Fruit fly (Drosophila melanogaster) whole organism, embryonic: Measurements from ENCODE around the gene tmod.

Source experiments
- Adf1 ChIP-seq: fragments of 200-800 bp; sonication (Bioruptor generic); IDR thresholded peaks from 2 replicates; pipeline ENCODE4 v1.3.6; 2022; ENCODE audit warnings: missing biosample characterization, missing genetic modification characterization
- Antp ChIP-seq: fragments of 200-800 bp; sonication (Bioruptor generic); optimal IDR thresholded peaks from 3 replicates; lab custom pipeline; 2016; ENCODE audit warnings: missing biosample characterization, missing genetic modification characterization
- Awh ChIP-seq: fragments of 200-800 bp; sonication (Bioruptor generic); IDR thresholded peaks from 2 replicates; pipeline ENCODE4, ENCODE4 v1.3.6; 2022; ENCODE audit warnings: missing biosample characterization, missing genetic modification characterization
- Bdp1 ChIP-seq: fragments of 200-800 bp; sonication (Bioruptor generic); optimal IDR thresholded peaks from 3 replicates; lab custom pipeline; 2016; ENCODE audit warnings: missing biosample characterization, missing genetic modification characterization
- Blimp-1 ChIP-seq: fragments of 200-800 bp; sonication (Bioruptor generic); optimal IDR thresholded peaks from 3 replicates; lab custom pipeline; 2018; ENCODE audit warnings: missing biosample characterization, missing genetic modification characterization, mild to moderate bottlenecking, moderate library complexity, missing genetic modification reagents
- Bteb2 ChIP-seq: fragments of 200-800 bp; sonication (Bioruptor generic); optimal IDR thresholded peaks from 2 replicates; lab custom pipeline; 2016; ENCODE audit warnings: missing biosample characterization, missing genetic modification characterization
- CG11560 ChIP-seq: fragments of 200-800 bp; sonication (Bioruptor generic); IDR thresholded peaks from 3 replicates; pipeline ENCODE4 v1.3.6; 2022; ENCODE audit warnings: missing biosample characterization, missing genetic modification characterization
- CG13287 ChIP-seq: fragments of 200-800 bp; sonication (Bioruptor generic); IDR thresholded peaks from 2 replicates; pipeline ENCODE4 v1.3.6; 2022; ENCODE audit warnings: missing biosample characterization, missing genetic modification characterization; ENCODE audit not compliant: partially characterized antibody
- CG14965 ChIP-seq: fragments of 200-800 bp; sonication (Bioruptor generic); optimal IDR thresholded peaks from 2 replicates; lab custom pipeline; 2016; ENCODE audit warnings: missing biosample characterization, missing genetic modification characterization, borderline replicate concordance
- CG15269 ChIP-seq: fragments of 200-800 bp; sonication (Bioruptor generic); optimal IDR thresholded peaks from 2 replicates; lab custom pipeline; 2018; ENCODE audit warnings: missing biosample characterization, mild to moderate bottlenecking, missing genetic modification characterization, moderate library complexity
- CG16779 ChIP-seq: fragments of 200-800 bp; sonication (Bioruptor generic); IDR thresholded peaks from 2 replicates; pipeline ENCODE4 v1.3.6; 2022; ENCODE audit warnings: missing biosample characterization, missing genetic modification characterization
- CG17385 ChIP-seq: fragments of 200-800 bp; sonication (Bioruptor generic); optimal IDR thresholded peaks from 3 replicates; lab custom pipeline; 2018; ENCODE audit warnings: missing biosample characterization, mild to moderate bottlenecking, missing genetic modification characterization
- CG1832 ChIP-seq: fragments of 200-800 bp; sonication (Bioruptor generic); optimal IDR thresholded peaks from 2 replicates; lab custom pipeline; 2017; ENCODE audit warnings: missing biosample characterization, mild to moderate bottlenecking, missing genetic modification characterization, inconsistent platforms
- CG34224 ChIP-seq: fragments of 200-800 bp; sonication (Bioruptor generic); IDR thresholded peaks from 3 replicates; pipeline ENCODE4 v1.3.6; 2022; ENCODE audit warnings: missing biosample characterization, missing genetic modification characterization; ENCODE audit not compliant: partially characterized antibody
- CG4707 ChIP-seq: fragments of 200-800 bp; sonication (Bioruptor generic); optimal IDR thresholded peaks from 2 replicates; lab custom pipeline; 2018; ENCODE audit warnings: missing biosample characterization, mild to moderate bottlenecking, missing genetic modification characterization, moderate library complexity
- CG7357 ChIP-seq: fragments of 200-800 bp; sonication (Bioruptor generic); IDR thresholded peaks from 3 replicates; pipeline ENCODE4 v1.3.6; 2022; ENCODE audit warnings: missing biosample characterization, missing genetic modification characterization
- CG8089 ChIP-seq: fragments of 200-800 bp; sonication (Bioruptor generic); optimal IDR thresholded peaks from 3 replicates; lab custom pipeline; 2016; ENCODE audit warnings: missing biosample characterization, missing genetic modification characterization
- CG8924 ChIP-seq: fragments of 200-800 bp; optimal IDR thresholded peaks from 3 replicates; lab custom pipeline; 2019; ENCODE audit warnings: missing biosample characterization, mild to moderate bottlenecking, missing genetic modification characterization, moderate library complexity
- CG9727 ChIP-seq: fragments of 200-800 bp; sonication (Bioruptor generic); optimal IDR thresholded peaks from 3 replicates; lab custom pipeline; 2017; ENCODE audit warnings: missing biosample characterization, mild to moderate bottlenecking, missing genetic modification characterization
- Drgx ChIP-seq: fragments of 200-800 bp; sonication (Bioruptor generic); IDR thresholded peaks from 2 replicates; pipeline ENCODE4 v1.3.6; 2022; ENCODE audit warnings: missing biosample characterization, missing genetic modification characterization
- Gug ChIP-seq: fragments of 200-800 bp; sonication (Bioruptor generic); IDR thresholded peaks from 4 replicates; pipeline ENCODE4 v1.3.6; 2022; ENCODE audit warnings: missing biosample characterization, missing genetic modification characterization
- Hsf ChIP-seq: fragments of 200-800 bp; sonication (Bioruptor generic); optimal IDR thresholded peaks from 3 replicates; lab custom pipeline; 2016; ENCODE audit warnings: missing biosample characterization, missing genetic modification characterization
- Jarid2 ChIP-seq: fragments of 200-800 bp; sonication (Bioruptor generic); optimal IDR thresholded peaks from 3 replicates; lab custom pipeline; 2017; ENCODE audit warnings: mild to moderate bottlenecking, missing biosample characterization, missing genetic modification reagents, missing genetic modification characterization
- Lhr ChIP-seq: fragments of 200-800 bp; sonication (Bioruptor generic); optimal IDR thresholded peaks from 3 replicates; lab custom pipeline; 2017; ENCODE audit warnings: mild to moderate bottlenecking, missing biosample characterization, missing genetic modification reagents, missing genetic modification characterization
- Mrtf ChIP-seq: fragments of 200-800 bp; sonication (Bioruptor generic); IDR thresholded peaks from 3 replicates; pipeline ENCODE4 v1.3.6; 2022; ENCODE audit warnings: missing biosample characterization, missing genetic modification characterization
- NfI ChIP-seq: fragments of 200-800 bp; sonication (Bioruptor generic); optimal IDR thresholded peaks from 3 replicates; lab custom pipeline; 2018; ENCODE audit warnings: missing biosample characterization, mild to moderate bottlenecking, missing genetic modification characterization, moderate library complexity
- Oaz ChIP-seq: fragments of 200-800 bp; sonication (Bioruptor generic); IDR thresholded peaks from 2 replicates; pipeline ENCODE4 v1.3.6; 2022; ENCODE audit warnings: missing biosample characterization, missing genetic modification characterization
- Sox100B ChIP-seq: fragments of 200-800 bp; sonication (Bioruptor generic); optimal IDR thresholded peaks from 3 replicates; lab custom pipeline; 2018; ENCODE audit warnings: missing biosample characterization, mild to moderate bottlenecking, missing genetic modification characterization
- Xrp1 ChIP-seq: fragments of 200-800 bp; sonication (Bioruptor generic); IDR thresholded peaks from 2 replicates; pipeline ENCODE4 v1.3.6; 2022; ENCODE audit warnings: missing biosample characterization, missing genetic modification characterization
- amos ChIP-seq: fragments of 200-800 bp; sonication (Bioruptor generic); IDR thresholded peaks from 2 replicates; pipeline ENCODE4 v1.3.6; 2022; ENCODE audit warnings: missing biosample characterization, missing genetic modification characterization; ENCODE audit not compliant: partially characterized antibody
- cas ChIP-seq: fragments of 200-800 bp; sonication (Bioruptor generic); IDR thresholded peaks from 2 replicates; pipeline ENCODE4 v1.3.6; 2022; ENCODE audit warnings: missing biosample characterization, missing genetic modification characterization
- da ChIP-seq: fragments of 200-800 bp; sonication (Bioruptor generic); optimal IDR thresholded peaks from 2 replicates; lab custom pipeline; 2016; ENCODE audit warnings: missing biosample characterization, missing genetic modification characterization
- dpn ChIP-seq, 2 experiments: fragments of 200-800 bp; sonication (Bioruptor generic); optimal IDR thresholded peaks; 3 replicates each; lab custom pipeline; 2016; ENCODE audit warnings: missing biosample characterization in 2 of 2, missing genetic modification characterization in 2 of 2
- gce ChIP-seq: fragments of 200-800 bp; sonication (Bioruptor generic); IDR thresholded peaks from 3 replicates; pipeline ENCODE4 v1.3.6; 2022; ENCODE audit warnings: missing biosample characterization, missing genetic modification characterization
- grau ChIP-seq: fragments of 200-800 bp; optimal IDR thresholded peaks from 3 replicates; lab custom pipeline; 2019; ENCODE audit warnings: missing biosample characterization, mild to moderate bottlenecking, missing genetic modification characterization, moderate library complexity
- grn ChIP-seq: fragments of 200-800 bp; sonication (Bioruptor generic); optimal IDR thresholded peaks from 3 replicates; lab custom pipeline; 2017; ENCODE audit warnings: missing biosample characterization, missing genetic modification characterization
- gro ChIP-seq: fragments of 200-800 bp; sonication (Bioruptor generic); optimal IDR thresholded peaks from 2 replicates; lab custom pipeline; 2016; ENCODE audit warnings: missing biosample characterization, missing genetic modification characterization
- gsb-n ChIP-seq: fragments of 200-800 bp; sonication (Bioruptor generic); optimal IDR thresholded peaks from 3 replicates; lab custom pipeline; 2018; ENCODE audit warnings: missing biosample characterization, mild to moderate bottlenecking, missing genetic modification characterization
- gt ChIP-seq: fragments of 200-800 bp; sonication (Bioruptor generic); IDR thresholded peaks from 2 replicates; pipeline ENCODE4 v1.3.6; 2022; ENCODE audit warnings: missing biosample characterization, missing genetic modification characterization
- ham ChIP-seq: fragments of 200-800 bp; sonication (Bioruptor generic); IDR thresholded peaks from 2 replicates; pipeline ENCODE4 v1.3.6; 2022; ENCODE audit warnings: missing biosample characterization, missing genetic modification characterization
- lab ChIP-seq: fragments of 200-800 bp; sonication (Bioruptor generic); optimal IDR thresholded peaks from 3 replicates; lab custom pipeline; 2017; ENCODE audit warnings: missing biosample characterization, missing genetic modification characterization, mild to moderate bottlenecking, moderate library complexity, missing genetic modification reagents
- luna ChIP-seq: fragments of 200-800 bp; sonication (Bioruptor generic); optimal IDR thresholded peaks from 2 replicates; lab custom pipeline; 2016; ENCODE audit warnings: missing biosample characterization, missing genetic modification characterization
- mam ChIP-seq: fragments of 200-800 bp; sonication (Bioruptor generic); optimal IDR thresholded peaks from 3 replicates; lab custom pipeline; 2016; ENCODE audit warnings: missing biosample characterization, missing genetic modification characterization
- nerfin-2 ChIP-seq: fragments of 200-800 bp; sonication (Bioruptor generic); IDR thresholded peaks from 2 replicates; pipeline ENCODE4 v1.3.6; 2022; ENCODE audit warnings: missing biosample characterization, missing genetic modification characterization; ENCODE audit not compliant: partially characterized antibody
- org-1 ChIP-seq: fragments of 200-800 bp; sonication (Bioruptor generic); optimal IDR thresholded peaks from 2 replicates; lab custom pipeline; 2017; ENCODE audit warnings: missing biosample characterization, missing genetic modification characterization
- pum ChIP-seq: fragments of 200-800 bp; sonication (Bioruptor generic); optimal IDR thresholded peaks from 2 replicates; lab custom pipeline; 2016; ENCODE audit warnings: missing biosample characterization, missing genetic modification characterization
- rib ChIP-seq: fragments of 200-800 bp; sonication (Bioruptor generic); IDR thresholded peaks from 2 replicates; pipeline ENCODE4 v1.3.6; 2022; ENCODE audit warnings: missing biosample characterization, missing genetic modification characterization
- sim ChIP-seq: fragments of 200-800 bp; sonication (Bioruptor generic); IDR thresholded peaks from 2 replicates; pipeline ENCODE4 v1.3.6; 2022; ENCODE audit warnings: missing biosample characterization, missing genetic modification characterization
- sqz ChIP-seq: fragments of 200-800 bp; sonication (Bioruptor generic); optimal IDR thresholded peaks from 3 replicates; lab custom pipeline; 2018; ENCODE audit warnings: missing biosample characterization, mild to moderate bottlenecking, missing genetic modification characterization
- stc ChIP-seq: fragments of 200-800 bp; sonication (Bioruptor generic); IDR thresholded peaks from 2 replicates; pipeline ENCODE4 v1.3.6; 2022; ENCODE audit warnings: missing biosample characterization, missing genetic modification characterization
- wdn ChIP-seq: fragments of 200-800 bp; sonication (Bioruptor generic); IDR thresholded peaks from 2 replicates; pipeline ENCODE4 v1.3.6; 2022; ENCODE audit warnings: missing biosample characterization, missing genetic modification characterization

Gene tmod

dm6 chr3R:30540196-30540595 is 7.8 kb downstream of the tmod start (continued):
- TF ChIP-seq CG9727 = peak; percentile 88
- TF ChIP-seq amos (GFP tag; lab: Robert Waterston, UW) = no peak
- peak; percentile 93 for TF ChIP-seq org-1 (GFP tag; lab: Kevin White, UChicago)
- TF ChIP-seq da (GFP tag; lab: Kevin White, UChicago) = peak; percentile 84
- TF ChIP-seq cas = peak; percentile 83
- TF ChIP-seq Drgx (GFP tag; lab: Robert Waterston, UW) = peak; percentile 85
- peak; percentile 93 to 95 for TF ChIP-seq dpn (GFP tag; optimal IDR thresholded peaks at IDR 0.05; lab: Kevin White, UChicago)
- peak; percentile 88 for TF ChIP-seq Bteb2 (GFP tag; lab: Kevin White, UChicago)
- peak; percentile 89 for TF ChIP-seq Blimp-1 (GFP tag; lab: Kevin White, UChicago)
- TF ChIP-seq ham (GFP tag; lab: Robert Waterston, UW) = peak; percentile 83
- TF ChIP-seq Lhr (GFP tag; lab: Kevin White, UChicago) = peak; percentile 64
- no peak for TF ChIP-seq nerfin-2 (GFP tag; lab: Robert Waterston, UW)
- peak; percentile 88 for TF ChIP-seq grau (tag; lab: Kevin White, UChicago)
- TF ChIP-seq mam (GFP tag; lab: Kevin White, UChicago) = peak; percentile 96
- TF ChIP-seq Mrtf (GFP tag; lab: Robert Waterston, UW) = peak; percentile 91
- peak; percentile 88; the same call in 2 of the 3 replicates for TF ChIP-seq gce
- TF ChIP-seq Jarid2 (GFP tag; lab: Kevin White, UChicago) = peak; percentile 66
- TF ChIP-seq Awh = peak; percentile 93
- TF ChIP-seq CG34224 (GFP tag; lab: Robert Waterston, UW) = no peak
- peak; percentile 81 for TF ChIP-seq gt (GFP tag; lab: Robert Waterston, UW)
- TF ChIP-seq CG1832 (GFP tag; lab: Kevin White, UChicago) = no peak
- peak; percentile 84 for TF ChIP-seq CG11560 (tag; lab: Robert Waterston, UW)
- peak; percentile 97 for TF ChIP-seq Antp (GFP tag; lab: Kevin White, UChicago)
- TF ChIP-seq Oaz (GFP tag; lab: Robert Waterston, UW) = peak; percentile 88
- TF ChIP-seq NfI = peak; percentile 94
- peak; percentile 93 for TF ChIP-seq Gug
- TF ChIP-seq grn = peak; percentile 21
- peak; percentile 84 for TF ChIP-seq CG7357 (GFP tag; lab: Robert Waterston, UW)
- TF ChIP-seq rib (GFP tag; lab: Robert Waterston, UW) = peak; percentile 91
- peak; percentile 88 for TF ChIP-seq sim
- peak; percentile 88 for TF ChIP-seq CG16779 (GFP tag; lab: Robert Waterston, UW)
- TF ChIP-seq lab (GFP tag; lab: Kevin White, UChicago) = peak; percentile 97
- peak; percentile 85 for TF ChIP-seq CG8924 (tag; lab: Kevin White, UChicago)
- peak; percentile 91 for TF ChIP-seq wdn (GFP tag; lab: Robert Waterston, UW)
- TF ChIP-seq gsb-n (tag; lab: Kevin White, UChicago) = peak; percentile 81
- TF ChIP-seq Bdp1 (GFP tag; lab: Kevin White, UChicago) = peak; percentile 84
- peak; percentile 72 for TF ChIP-seq sqz (GFP tag; lab: Kevin White, UChicago)
- peak; percentile 95 for TF ChIP-seq CG15269
- peak; percentile 87 for TF ChIP-seq stc
- peak; percentile 66 for TF ChIP-seq Adf1 (GFP tag; lab: Robert Waterston, UW)
- peak; percentile 85 for TF ChIP-seq luna (GFP tag; lab: Kevin White, UChicago)
- TF ChIP-seq Hsf (GFP tag; lab: Kevin White, UChicago) = peak; percentile 93
- TF ChIP-seq Xrp1 (GFP tag; lab: Robert Waterston, UW) = peak; percentile 87
- TF ChIP-seq CG4707 (GFP tag; lab: Kevin White, UChicago) = peak; percentile 71
- peak; percentile 79 for TF ChIP-seq CG14965 (GFP tag; lab: Kevin White, UChicago)
- peak; percentile 85 for TF ChIP-seq Sox100B (GFP tag; lab: Kevin White, UChicago)
- no peak for TF ChIP-seq CG13287
- peak; percentile 91 for TF ChIP-seq CG8089 (GFP tag; lab: Kevin White, UChicago)
- TF ChIP-seq gro (GFP tag; lab: Kevin White, UChicago) = peak; percentile 94
- TF ChIP-seq pum (GFP tag; lab: Kevin White, UChicago) = peak; percentile 94
- peak; percentile 86 for TF ChIP-seq CG17385 (GFP tag; lab: Kevin White, UChicago)
